Fruit fly (Drosophila melanogaster): ENCODE measurements around the gene CG1951.

The CG1951 gene

DNA sequence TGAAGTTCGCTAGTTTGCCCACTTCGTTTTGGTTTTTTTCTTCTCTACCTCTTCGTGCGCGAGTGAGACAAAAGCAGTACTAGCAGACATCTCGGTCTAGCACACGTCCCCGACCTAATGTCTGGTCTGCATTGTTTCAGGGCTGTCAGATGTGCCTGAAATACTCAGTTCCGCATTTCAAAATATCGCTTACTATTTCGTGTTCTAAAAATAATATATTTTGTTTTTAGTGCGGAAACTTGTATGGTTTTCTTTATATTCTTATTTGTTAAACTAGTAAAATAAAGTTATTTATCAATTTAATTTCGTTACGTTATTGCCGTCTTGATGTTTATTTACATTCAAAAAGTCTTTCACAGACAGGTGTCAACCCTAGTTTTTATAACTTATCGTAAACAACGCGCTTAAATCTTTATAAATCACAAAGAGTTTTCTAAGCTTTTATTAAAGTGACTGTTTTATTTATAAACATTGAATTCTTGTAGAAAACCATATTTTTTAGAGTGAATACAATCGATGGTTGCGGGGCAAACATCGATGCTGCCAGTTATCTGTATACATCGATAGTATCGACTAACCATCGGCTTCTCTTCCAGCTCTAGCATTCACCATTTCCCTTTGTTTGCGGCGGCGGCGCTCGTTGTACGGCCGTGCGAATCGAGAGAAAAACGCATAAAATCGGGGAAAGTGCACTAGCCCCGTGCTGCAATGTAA is 36.3 kb downstream of the CG1951 start:
- TF ChIP-seq jim (GFP tag; optimal IDR thresholded peaks at IDR 0.05) (peak; percentile 87), dsf (GFP tag; optimal IDR thresholded peaks at IDR 0.05; ENCODE audit: borderline replicate concordance) (peak; percentile 61), Dif (GFP tag; optimal IDR thresholded peaks at IDR 0.05; ENCODE audit: partially characterized antibody) (no peak), Jra (GFP tag; optimal IDR thresholded peaks at IDR 0.05) (peak; percentile 59), lola (GFP tag; optimal IDR thresholded peaks at IDR 0.05) (no peak), CG32264 (GFP tag; optimal IDR thresholded peaks at IDR 0.05) (no peak), sage (GFP tag; optimal IDR thresholded peaks at IDR 0.05) (peak; percentile 38), woc (GFP tag; optimal IDR thresholded peaks at IDR 0.05) (peak; percentile 73), Rel (GFP tag; optimal IDR thresholded peaks at IDR 0.05) (no peak), Rel (tag; optimal IDR thresholded peaks at IDR 0.05) (peak; percentile 10), ey (GFP tag; optimal IDR thresholded peaks at IDR 0.05) (peak; percentile 51), GATAd (GFP tag; optimal IDR thresholded peaks at IDR 0.05) (peak; percentile 70), Mio (GFP tag; optimal IDR thresholded peaks at IDR 0.05) (no peak), dmrt93B (GFP tag; optimal IDR thresholded peaks at IDR 0.05) (peak; percentile 74), Sp1 (GFP tag; optimal IDR thresholded peaks at IDR 0.05) (peak; percentile 80), Myc (optimal IDR thresholded peaks at IDR 0.05) (no peak), foxo (GFP tag; optimal IDR thresholded peaks at IDR 0.05) (peak; percentile 6 to 78), psq (GFP tag; optimal IDR thresholded peaks at IDR 0.05) (peak; percentile 84), usp (GFP tag; optimal IDR thresholded peaks at IDR 0.05) (no peak), Hr83 (GFP tag; optimal IDR thresholded peaks at IDR 0.05; ENCODE audit: poor library complexity, severe bottlenecking) (peak; percentile 74), Dfd (GFP tag; optimal IDR thresholded peaks at IDR 0.05) (no peak), rgr (GFP tag; optimal IDR thresholded peaks at IDR 0.05) (peak; percentile 52), fru (GFP tag; optimal IDR thresholded peaks at IDR 0.05) (peak; percentile 71), Hr78 (GFP tag; optimal IDR thresholded peaks at IDR 0.05) (no peak), sv (GFP tag; optimal IDR thresholded peaks at IDR 0.05) (peak; percentile 51), N (GFP tag; optimal IDR thresholded peaks at IDR 0.05) (no peak), brk (GFP tag; optimal IDR thresholded peaks at IDR 0.05) (no peak), Vsx2 (GFP tag; optimal IDR thresholded peaks at IDR 0.05; ENCODE audit: partially characterized antibody) (no peak), Hnf4 (GFP tag; optimal IDR thresholded peaks at IDR 0.05) (peak; percentile 66), tai (GFP tag; optimal IDR thresholded peaks at IDR 0.05) (no peak), br (GFP tag; optimal IDR thresholded peaks at IDR 0.05) (peak; percentile 66), HLH106 (tag; optimal IDR thresholded peaks at IDR 0.05) (peak; percentile 88), CrebA (GFP tag; optimal IDR thresholded peaks at IDR 0.05; ENCODE audit: borderline replicate concordance) (no peak), dl (GFP tag; optimal IDR thresholded peaks at IDR 0.05; ENCODE audit: insufficient read depth in 1 of 2, partially characterized antibody in 2 of 2) (no peak), Abd-B (GFP tag; optimal IDR thresholded peaks at IDR 0.05) (no peak), pan (optimal IDR thresholded peaks at IDR 0.05) (no peak), CG9705 (GFP tag; optimal IDR thresholded peaks at IDR 0.05) (peak; percentile 58), h (GFP tag; optimal IDR thresholded peaks at IDR 0.05) (peak; percentile 43), OdsH (GFP tag; optimal IDR thresholded peaks at IDR 0.05) (peak; percentile 36)

dm6 chr3R:29063921-29064460 is 37.0 kb downstream of the CG1951 start:
- TF ChIP-seq fru (GFP tag; optimal IDR thresholded peaks at IDR 0.05): no peak
- no peak for TF ChIP-seq CrebA (GFP tag; optimal IDR thresholded peaks at IDR 0.05; ENCODE audit: borderline replicate concordance)
- no peak for TF ChIP-seq OdsH (GFP tag; optimal IDR thresholded peaks at IDR 0.05)
- peak in 1 of 2 experiments; percentile 50 for TF ChIP-seq dl (GFP tag; optimal IDR thresholded peaks at IDR 0.05; ENCODE audit: insufficient read depth in 1 of 2, partially characterized antibody in 2 of 2)
- peak; percentile 45 for TF ChIP-seq psq (GFP tag; optimal IDR thresholded peaks at IDR 0.05)
- no peak for TF ChIP-seq Mio (GFP tag; optimal IDR thresholded peaks at IDR 0.05)
- TF ChIP-seq Abd-B (GFP tag; optimal IDR thresholded peaks at IDR 0.05): no peak
- TF ChIP-seq N (GFP tag; optimal IDR thresholded peaks at IDR 0.05): peak; percentile 47
- TF ChIP-seq Dif (GFP tag; optimal IDR thresholded peaks at IDR 0.05; ENCODE audit: partially characterized antibody): peak; percentile 71

All from whole organism, wandering third instar larva.